Fruit fly (Drosophila melanogaster) whole organism, embryonic: Measurements from ENCODE around the gene CG7367.
A peak's percentile ranks its signal among the peaks of the same experiment; 100 is the strongest.

Experiments used
- Atf6 ChIP-seq: fragments of 200-800 bp; sonication (Bioruptor generic); IDR thresholded peaks from 2 replicates; pipeline ENCODE4 v1.3.6; 2022; ENCODE audit warnings: missing biosample characterization, missing genetic modification characterization
- Awh ChIP-seq: fragments of 200-800 bp; sonication (Bioruptor generic); IDR thresholded peaks from 2 replicates; pipeline ENCODE4, ENCODE4 v1.3.6; 2022; ENCODE audit warnings: missing biosample characterization, missing genetic modification characterization
- Bdp1 ChIP-seq: fragments of 200-800 bp; sonication (Bioruptor generic); optimal IDR thresholded peaks from 3 replicates; lab custom pipeline; 2016; ENCODE audit warnings: missing biosample characterization, missing genetic modification characterization
- CG12769 ChIP-seq: fragments of 200-800 bp; sonication (Bioruptor generic); optimal IDR thresholded peaks from 2 replicates; lab custom pipeline; 2019; ENCODE audit warnings: missing biosample characterization, mild to moderate bottlenecking, missing genetic modification characterization, moderate library complexity
- CG13287 ChIP-seq: fragments of 200-800 bp; sonication (Bioruptor generic); IDR thresholded peaks from 2 replicates; pipeline ENCODE4 v1.3.6; 2022; ENCODE audit warnings: missing biosample characterization, missing genetic modification characterization; ENCODE audit not compliant: partially characterized antibody
- CG13894 ChIP-seq: fragments of 200-800 bp; sonication (Bioruptor generic); optimal IDR thresholded peaks from 3 replicates; lab custom pipeline; 2018; ENCODE audit warnings: missing biosample characterization, mild to moderate bottlenecking, missing genetic modification characterization, moderate library complexity
- CG14441 ChIP-seq: fragments of 200-800 bp; sonication (Bioruptor generic); IDR thresholded peaks from 2 replicates; pipeline ENCODE4 v1.3.6; 2022; ENCODE audit warnings: missing biosample characterization, missing genetic modification characterization
- CG14860 ChIP-seq: fragments of 200-800 bp; sonication (Bioruptor generic); IDR thresholded peaks from 3 replicates; pipeline ENCODE4 v1.3.6; 2022; ENCODE audit warnings: missing biosample characterization, missing genetic modification characterization; ENCODE audit not compliant: partially characterized antibody
- CG16813 ChIP-seq: fragments of 200-800 bp; sonication (Bioruptor generic); IDR thresholded peaks from 3 replicates; pipeline ENCODE4 v1.3.6; 2022; ENCODE audit warnings: missing biosample characterization, missing genetic modification characterization; ENCODE audit not compliant: partially characterized antibody
- CG17361 ChIP-seq: fragments of 200-800 bp; sonication (Bioruptor generic); IDR thresholded peaks from 3 replicates; pipeline ENCODE4 v1.3.6; 2022; ENCODE audit warnings: missing biosample characterization, missing genetic modification characterization
- CG17612 ChIP-seq: fragments of 200-800 bp; sonication (Bioruptor generic); IDR thresholded peaks from 2 replicates; pipeline ENCODE4 v1.3.6; 2022; ENCODE audit warnings: missing biosample characterization, missing genetic modification characterization
- CG17802 ChIP-seq: fragments of 200-800 bp; sonication (Bioruptor generic); optimal IDR thresholded peaks from 2 replicates; lab custom pipeline; 2018; ENCODE audit warnings: missing biosample characterization, mild to moderate bottlenecking, missing genetic modification characterization, moderate library complexity
- CG17829 ChIP-seq: fragments of 200-800 bp; optimal IDR thresholded peaks from 2 replicates; lab custom pipeline; 2019; ENCODE audit warnings: missing biosample characterization, mild to moderate bottlenecking, missing genetic modification characterization, moderate library complexity
- CG18476 ChIP-seq: fragments of 200-800 bp; sonication (Bioruptor generic); optimal IDR thresholded peaks from 2 replicates; lab custom pipeline; 2016; ENCODE audit warnings: missing biosample characterization, mild to moderate bottlenecking, missing genetic modification characterization
- CG3065 ChIP-seq: fragments of 200-800 bp; sonication (Bioruptor generic); optimal IDR thresholded peaks from 2 replicates; lab custom pipeline; 2016; ENCODE audit warnings: missing biosample characterization, missing genetic modification characterization
- CG34376 ChIP-seq: fragments of 200-800 bp; sonication (Bioruptor generic); optimal IDR thresholded peaks from 2 replicates; lab custom pipeline; 2018; ENCODE audit warnings: missing biosample characterization, mild to moderate bottlenecking, missing genetic modification characterization
- CG6683 ChIP-seq: fragments of 200-800 bp; sonication (Bioruptor generic); optimal IDR thresholded peaks from 2 replicates; lab custom pipeline; 2017; ENCODE audit warnings: missing biosample characterization, mild to moderate bottlenecking, missing genetic modification characterization, missing genetic modification reagents
- CG8388 ChIP-seq: fragments of 200-800 bp; sonication (Bioruptor generic); optimal IDR thresholded peaks from 2 replicates; lab custom pipeline; 2019; ENCODE audit warnings: missing biosample characterization, mild to moderate bottlenecking, missing genetic modification characterization, moderate library complexity
- CG9797 ChIP-seq: fragments of 200-800 bp; sonication (Bioruptor generic); optimal IDR thresholded peaks from 3 replicates; lab custom pipeline; 2018; ENCODE audit warnings: missing biosample characterization, mild to moderate bottlenecking, missing genetic modification characterization
- Chrac-16 ChIP-seq: fragments of 200-800 bp; sonication (Bioruptor generic); optimal IDR thresholded peaks from 3 replicates; lab custom pipeline; 2016; ENCODE audit warnings: missing biosample characterization, missing genetic modification characterization
- D ChIP-seq, 2 experiments: fragments of 200-800 bp in 1 of 2; fragments of >200 bp in 1 of 2; sonication (Bioruptor generic) in 1 of 2; optimal IDR thresholded peaks; 2 replicates in 1 of 2; 3 replicates in 1 of 2; lab custom pipeline; 2017; ENCODE audit warnings: mild to moderate bottlenecking in 1 of 2, missing biosample characterization in 1 of 2, missing genetic modification characterization in 1 of 2, missing genetic modification reagents in 1 of 2
- Dad ChIP-seq: fragments of 200-800 bp; sonication (Bioruptor generic); optimal IDR thresholded peaks from 3 replicates; lab custom pipeline; 2016; ENCODE audit warnings: missing biosample characterization, missing genetic modification characterization
- Doc3 ChIP-seq: fragments of 200-800 bp; sonication (Bioruptor generic); IDR thresholded peaks from 3 replicates; pipeline ENCODE4 v1.3.6; 2022; ENCODE audit warnings: missing biosample characterization, missing genetic modification characterization; ENCODE audit not compliant: partially characterized antibody
- GATAe ChIP-seq: fragments of 200-800 bp; sonication (Bioruptor generic); conservative IDR thresholded peaks from 2 replicates; pipeline ENCODE4 v1.3.6; 2022; ENCODE audit warnings: missing biosample characterization, missing genetic modification characterization
- HLH3B ChIP-seq: fragments of 200-800 bp; sonication (Bioruptor generic); IDR thresholded peaks from 2 replicates; pipeline ENCODE4 v1.3.6; 2022; ENCODE audit warnings: missing biosample characterization, missing genetic modification characterization
- Lhr ChIP-seq: fragments of 200-800 bp; sonication (Bioruptor generic); optimal IDR thresholded peaks from 3 replicates; lab custom pipeline; 2017; ENCODE audit warnings: mild to moderate bottlenecking, missing biosample characterization, missing genetic modification reagents, missing genetic modification characterization
- NC2α ChIP-seq: fragments of 200-800 bp; sonication (Bioruptor generic); optimal IDR thresholded peaks from 2 replicates; lab custom pipeline; 2016; ENCODE audit warnings: missing biosample characterization, missing genetic modification characterization
- Pdp1 ChIP-seq, 2 experiments: fragments of 200-800 bp; sonication (Bioruptor generic); optimal IDR thresholded peaks; 3 replicates each; lab custom pipeline; 2016; ENCODE audit warnings: missing biosample characterization in 2 of 2, missing genetic modification characterization in 2 of 2, mild to moderate bottlenecking in 1 of 2, moderate library complexity in 1 of 2
- aop ChIP-seq: fragments of 200-800 bp; sonication (Bioruptor generic); IDR thresholded peaks from 2 replicates; pipeline ENCODE4 v1.3.6; 2022; ENCODE audit warnings: missing biosample characterization, missing genetic modification characterization
- ase ChIP-seq: fragments of 200-800 bp; sonication (Bioruptor generic); IDR thresholded peaks from 3 replicates; pipeline ENCODE4 v1.3.6; 2022; ENCODE audit warnings: missing biosample characterization, missing genetic modification characterization
- bsh ChIP-seq, 2 experiments: fragments of 200-800 bp; sonication (Bioruptor generic); optimal IDR thresholded peaks; 2 replicates each; lab custom pipeline; 2017 to 2018; ENCODE audit warnings: mild to moderate bottlenecking in 2 of 2, missing biosample characterization in 2 of 2, missing genetic modification characterization in 2 of 2, moderate library complexity in 1 of 2
- cg ChIP-seq: fragments of 200-800 bp; sonication (Bioruptor generic); optimal IDR thresholded peaks from 3 replicates; lab custom pipeline; 2019; ENCODE audit warnings: missing biosample characterization, mild to moderate bottlenecking, missing genetic modification characterization, moderate library complexity
- dm ChIP-seq: fragments of 200-800 bp; sonication (Bioruptor generic); optimal IDR thresholded peaks from 3 replicates; lab custom pipeline; 2016; ENCODE audit warnings: missing biosample characterization, missing genetic modification characterization
- dpn ChIP-seq, 2 experiments: fragments of 200-800 bp; sonication (Bioruptor generic); optimal IDR thresholded peaks; 3 replicates each; lab custom pipeline; 2016; ENCODE audit warnings: missing biosample characterization in 2 of 2, missing genetic modification characterization in 2 of 2
- ems ChIP-seq: fragments of 200-800 bp; sonication (Bioruptor generic); optimal IDR thresholded peaks from 3 replicates; lab custom pipeline; 2016; ENCODE audit warnings: missing biosample characterization, missing genetic modification characterization
- gfzf ChIP-seq: fragments of 200-800 bp; sonication (Bioruptor generic); optimal IDR thresholded peaks from 2 replicates; lab custom pipeline; 2016; ENCODE audit warnings: missing biosample characterization, mild to moderate bottlenecking, missing genetic modification characterization, moderate library complexity
- grau ChIP-seq: fragments of 200-800 bp; optimal IDR thresholded peaks from 3 replicates; lab custom pipeline; 2019; ENCODE audit warnings: missing biosample characterization, mild to moderate bottlenecking, missing genetic modification characterization, moderate library complexity
- ind ChIP-seq: fragments of 200-800 bp; sonication (Bioruptor generic); optimal IDR thresholded peaks from 3 replicates; lab custom pipeline; 2016; ENCODE audit warnings: missing biosample characterization, missing genetic modification characterization
- ken ChIP-seq: fragments of 200-800 bp; sonication (Bioruptor generic); IDR thresholded peaks from 3 replicates; pipeline ENCODE4 v1.3.6; 2022; ENCODE audit warnings: missing biosample characterization, missing genetic modification characterization
- maf-S ChIP-seq: fragments of 200-800 bp; sonication (Bioruptor generic); optimal IDR thresholded peaks from 2 replicates; lab custom pipeline; 2016; ENCODE audit warnings: missing biosample characterization, missing genetic modification characterization
- mld ChIP-seq: fragments of 200-800 bp; sonication (Bioruptor generic); IDR thresholded peaks from 3 replicates; pipeline ENCODE4 v1.3.6; 2022; ENCODE audit warnings: missing biosample characterization, missing genetic modification characterization; ENCODE audit not compliant: partially characterized antibody
- pros ChIP-seq: fragments of 200-800 bp; sonication (Bioruptor generic); optimal IDR thresholded peaks from 3 replicates; lab custom pipeline; 2019; ENCODE audit warnings: missing biosample characterization, mild to moderate bottlenecking, missing genetic modification characterization, moderate library complexity
- ro ChIP-seq: fragments of 200-800 bp; sonication (Bioruptor generic); IDR thresholded peaks from 2 replicates; pipeline ENCODE4 v1.3.6; 2022; ENCODE audit warnings: missing biosample characterization, missing genetic modification characterization
- stc ChIP-seq: fragments of 200-800 bp; sonication (Bioruptor generic); IDR thresholded peaks from 2 replicates; pipeline ENCODE4 v1.3.6; 2022; ENCODE audit warnings: missing biosample characterization, missing genetic modification characterization
- tio ChIP-seq: fragments of 200-800 bp; sonication (Bioruptor generic); optimal IDR thresholded peaks from 2 replicates; lab custom pipeline; 2017; ENCODE audit warnings: missing biosample characterization, missing genetic modification characterization, inconsistent platforms
- vnd ChIP-seq: fragments of 200-800 bp; sonication (Bioruptor generic); IDR thresholded peaks from 3 replicates; pipeline ENCODE4 v1.3.6; 2022; ENCODE audit warnings: missing biosample characterization, missing genetic modification characterization; ENCODE audit not compliant: partially characterized antibody
- zen2 ChIP-seq: fragments of 200-800 bp; sonication (Bioruptor generic); IDR thresholded peaks from 3 replicates; pipeline ENCODE4 v1.3.6; 2022; ENCODE audit warnings: missing biosample characterization, missing genetic modification characterization; ENCODE audit not compliant: partially characterized antibody

Gene CG7367

DNA sequence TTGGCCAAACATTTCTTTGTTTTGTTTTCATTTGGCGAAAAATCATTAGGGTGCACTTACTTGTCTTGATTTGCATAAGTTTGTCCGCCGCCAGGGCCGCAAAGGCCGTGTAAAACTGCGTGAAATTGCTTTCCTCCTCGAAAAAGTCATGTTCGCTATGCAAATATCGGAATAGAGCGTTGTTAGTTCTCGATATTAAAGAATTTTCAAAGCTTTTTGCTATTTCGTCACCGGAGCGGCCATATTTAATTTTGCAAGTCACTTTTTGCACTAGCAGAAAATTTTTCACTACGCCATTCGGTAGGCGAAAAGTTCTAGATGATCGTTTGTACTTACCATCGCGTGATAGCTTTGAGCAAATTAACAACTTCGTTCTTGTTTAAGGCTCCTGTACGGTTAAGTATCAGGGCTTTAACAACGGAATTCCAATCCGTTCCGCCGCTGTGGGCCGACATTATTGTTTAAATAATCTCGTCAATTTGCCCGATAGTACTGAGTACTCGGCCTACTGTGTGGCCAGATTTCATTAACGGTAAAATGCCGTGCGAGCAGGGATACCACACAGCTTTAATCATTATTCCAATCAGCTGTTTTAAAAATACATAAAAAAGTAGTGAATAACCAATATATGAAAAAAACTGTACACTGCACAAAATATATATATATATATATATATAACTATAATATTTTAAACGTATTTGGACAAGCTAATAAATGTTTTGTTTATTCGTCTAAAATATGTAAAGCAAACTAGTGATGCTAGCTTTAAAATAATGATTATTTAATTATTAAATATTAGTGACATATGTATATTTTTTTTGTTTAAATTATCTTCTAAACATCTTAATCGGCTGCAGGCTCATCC lies 31.8 kb upstream of the CG7367 start, which contains the start of gene poe (continued):
- TF ChIP-seq CG14441 (GFP tag; lab: Robert Waterston, UW) (0 out of 2 replicates have a peak, but pooled peaks have one; percentile 25), Atf6 (GFP tag; lab: Robert Waterston, UW) (no peak), pros (no peak), CG3065 (no peak), Pdp1 (GFP tag; optimal IDR thresholded peaks at IDR 0.05; lab: Kevin White, UChicago) (no peak), CG8388 (GFP tag; lab: Kevin White, UChicago) (no peak), Dad (GFP tag; lab: Kevin White, UChicago) (no peak), CG18476 (GFP tag; lab: Kevin White, UChicago) (no peak), CG16813 (GFP tag; lab: Robert Waterston, UW) (no peak), gfzf (peak; percentile 81), ro (GFP tag; lab: Robert Waterston, UW) (no peak), CG17802 (no peak), CG9797 (peak; percentile 75), tio (no peak), Awh (GFP tag; lab: Robert Waterston, UW) (peak; percentile 56; the same call in 1 of the 2 replicates), HLH3B (GFP tag; lab: Robert Waterston, UW) (0 out of 2 replicates have a peak, but pooled peaks have one; percentile 44), dm (GFP tag; lab: Kevin White, UChicago) (no peak), zen2 (GFP tag; lab: Robert Waterston, UW) (no peak), NC2α (GFP tag; lab: Kevin White, UChicago) (no peak), CG17361 (GFP tag; lab: Robert Waterston, UW) (no peak; the same call in 2 of the 3 replicates), CG13894 (tag; lab: Kevin White, UChicago) (no peak), vnd (no peak), Doc3 (GFP tag; lab: Robert Waterston, UW) (no peak), bsh (GFP tag; optimal IDR thresholded peaks at IDR 0.05; lab: Kevin White, UChicago) (peak in 1 of 2 experiments; percentile 35), dpn (GFP tag; optimal IDR thresholded peaks at IDR 0.05; lab: Kevin White, UChicago) (no peak), CG12769 (tag; lab: Kevin White, UChicago) (no peak), D (optimal IDR thresholded peaks at IDR 0.05; lab: Kevin White, UChicago) (no peak), D (GFP tag; optimal IDR thresholded peaks at IDR 0.05; lab: Kevin White, UChicago) (no peak), stc (GFP tag; lab: Robert Waterston, UW) (peak; percentile 68), CG34376 (GFP tag; lab: Kevin White, UChicago) (no peak), Lhr (GFP tag; lab: Kevin White, UChicago) (no peak), CG13287 (GFP tag; lab: Robert Waterston, UW) (peak; percentile 43), ase (GFP tag; lab: Robert Waterston, UW) (peak; percentile 63), ems (no peak), aop (GFP tag; lab: Robert Waterston, UW) (no peak), Bdp1 (GFP tag; lab: Kevin White, UChicago) (no peak), cg (GFP tag; lab: Kevin White, UChicago) (no peak), maf-S (GFP tag; lab: Kevin White, UChicago) (no peak), CG17612 (no peak), grau (tag; lab: Kevin White, UChicago) (no peak), GATAe (GFP tag; lab: Robert Waterston, UW) (no peak), CG17829 (tag; lab: Kevin White, UChicago) (peak; percentile 73), ken (GFP tag; lab: Robert Waterston, UW) (no peak), CG14860 (GFP tag; lab: Robert Waterston, UW) (no peak), CG6683 (GFP tag; lab: Kevin White, UChicago) (no peak), Chrac-16 (GFP tag; lab: Kevin White, UChicago) (no peak), mld (GFP tag; lab: Robert Waterston, UW) (peak; percentile 41; the same call in 1 of the 3 replicates), ind (no peak)
